Worm (Caenorhabditis elegans): ENCODE results near the gene droe-8.

droe-8 gene

DNA sequence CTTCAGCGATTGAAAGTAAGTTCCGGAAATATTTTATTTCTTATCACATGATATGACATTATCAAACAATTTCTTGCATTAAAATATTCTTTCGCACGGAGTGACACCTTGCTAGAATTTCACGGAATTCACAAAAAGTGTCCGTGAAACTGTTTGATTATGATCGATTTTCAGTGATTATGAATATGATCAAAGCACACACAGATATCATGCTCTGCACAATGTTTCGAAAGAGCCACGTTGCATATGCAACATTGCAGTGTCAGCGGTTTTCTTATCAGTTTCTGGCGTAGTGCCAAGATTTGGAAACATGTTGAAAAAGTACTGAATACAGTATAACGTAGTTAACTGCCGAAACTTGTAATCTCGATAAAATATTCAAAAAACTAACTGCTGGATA is 42.8 kb downstream of the droe-8 start:
- TF ChIP-seq vab-15 (tag; optimal IDR thresholded peaks at IDR 0.05) (no peak), mep-1 (tag; optimal IDR thresholded peaks at IDR 0.05) (no peak), aha-1 (tag; optimal IDR thresholded peaks at IDR 0.05) (no peak), ces-1 (GFP tag; optimal IDR thresholded peaks at IDR 0.05) (no peak), ceh-88 (GFP tag; IDR thresholded peaks at IDR 0.05) (no peak), nhr-85 (tag) (no peak), sox-4 (tag; optimal IDR thresholded peaks at IDR 0.05) (no peak), skn-1 (tag; optimal IDR thresholded peaks at IDR 0.05) (no peak), nhr-47 (tag; optimal IDR thresholded peaks at IDR 0.05) (no peak), C34B4.2 (tag; optimal IDR thresholded peaks at IDR 0.05) (no peak), irx-1 (tag; optimal IDR thresholded peaks at IDR 0.05) (no peak), lin-13 (GFP tag; optimal IDR thresholded peaks at IDR 0.05) (no peak), F16B12.6 (tag; optimal IDR thresholded peaks at IDR 0.05) (no peak), ztf-4 (tag; optimal IDR thresholded peaks at IDR 0.05) (no peak), pax-3 (tag; optimal IDR thresholded peaks at IDR 0.05) (no peak), hlh-17 (GFP tag; optimal IDR thresholded peaks at IDR 0.05; ENCODE audit: borderline replicate concordance) (no peak), fkh-10 (GFP tag; optimal IDR thresholded peaks at IDR 0.05) (no peak), ceh-82 (tag; optimal IDR thresholded peaks at IDR 0.05) (no peak), C04F5.9 (tag; optimal IDR thresholded peaks at IDR 0.05) (no peak), fkh-4 (tag; optimal IDR thresholded peaks at IDR 0.05; ENCODE audit: borderline replicate concordance) (no peak), elt-3 (tag; optimal IDR thresholded peaks at IDR 0.05) (no peak), sptf-1 (tag; optimal IDR thresholded peaks at IDR 0.05) (no peak), zag-1 (tag; optimal IDR thresholded peaks at IDR 0.05) (no peak), unc-30 (tag; optimal IDR thresholded peaks at IDR 0.05) (no peak), elt-2 (tag; optimal IDR thresholded peaks at IDR 0.05) (peak; percentile 99), isw-1 (GFP tag; IDR thresholded peaks at IDR 0.05) (no peak), nhr-76 (tag; optimal IDR thresholded peaks at IDR 0.05) (no peak), nhr-71 (tag; optimal IDR thresholded peaks at IDR 0.05) (peak; percentile 39), lin-35 (GFP tag; optimal IDR thresholded peaks at IDR 0.05) (peak in 1 of 2 experiments; percentile 42), mdl-1 (tag; optimal IDR thresholded peaks at IDR 0.05) (peak in 1 of 2 experiments; percentile 4), tlp-1 (tag; optimal IDR thresholded peaks at IDR 0.05) (peak; percentile 15), nhr-11 (tag; optimal IDR thresholded peaks at IDR 0.05) (no peak), zip-4 (GFP tag; optimal IDR thresholded peaks at IDR 0.05) (no peak), jun-1 (tag; optimal IDR thresholded peaks at IDR 0.05) (peak; percentile 32), nhr-20 (tag; optimal IDR thresholded peaks at IDR 0.05) (peak; percentile 44), ceh-63 (GFP tag; optimal IDR thresholded peaks at IDR 0.05) (no peak), fos-1 (tag; optimal IDR thresholded peaks at IDR 0.05) (no peak), ama-1 (optimal IDR thresholded peaks at IDR 0.05) (no peak), swsn-7 (tag; optimal IDR thresholded peaks at IDR 0.05) (no peak)

DNA sequence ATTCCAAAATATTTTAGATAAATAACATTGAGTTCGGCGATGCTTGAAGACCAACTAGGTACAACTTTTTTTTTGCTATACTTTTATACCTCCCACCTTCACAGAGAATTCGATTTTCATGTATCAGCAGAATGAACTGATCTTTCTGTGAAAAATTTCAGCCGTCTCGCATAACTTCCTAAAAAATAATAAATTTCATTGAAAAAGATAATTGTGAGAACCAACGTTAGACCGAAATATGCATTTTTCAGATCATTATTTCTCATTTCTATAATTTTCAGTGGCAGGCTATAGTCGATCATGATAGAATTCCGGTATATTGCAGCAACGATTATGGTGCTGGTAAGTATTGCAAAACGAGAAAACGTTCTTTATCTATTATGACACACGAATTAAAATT is 45.3 kb downstream of the droe-8 start, which contains the start of gene srx-115:
TSS of gene srx-115 (plus strand) at position 301 of the 400 bp plus-strand sequence.
- TF ChIP-seq sptf-1 (tag; optimal IDR thresholded peaks at IDR 0.05) (no peak), nhr-19 (GFP tag; conservative IDR thresholded peaks at IDR 0.05) (no peak), ama-1 (optimal IDR thresholded peaks at IDR 0.05) (no peak), efl-1 (optimal IDR thresholded peaks at IDR 0.05) (no peak), efl-1 (GFP tag; optimal IDR thresholded peaks at IDR 0.05 in 1 of 2) (no peak), Y116A8C.19 (tag; optimal IDR thresholded peaks at IDR 0.05; ENCODE audit: borderline replicate concordance) (no peak), hpl-2 (GFP tag; optimal IDR thresholded peaks at IDR 0.05) (no peak), dpl-1 (GFP tag; optimal IDR thresholded peaks at IDR 0.05) (no peak), sup-37 (GFP tag; optimal IDR thresholded peaks at IDR 0.05) (no peak), ceh-63 (GFP tag; optimal IDR thresholded peaks at IDR 0.05) (no peak), pag-3 (tag; optimal IDR thresholded peaks at IDR 0.05; ENCODE audit: borderline replicate concordance, insufficient read depth) (no peak), isw-1 (GFP tag; IDR thresholded peaks at IDR 0.05) (no peak), elt-2 (tag; optimal IDR thresholded peaks at IDR 0.05) (no peak), lin-13 (GFP tag; optimal IDR thresholded peaks at IDR 0.05) (no peak), blmp-1 (tag; optimal IDR thresholded peaks at IDR 0.05) (no peak)

All from whole organism, L1 larva.